Worm (Caenorhabditis elegans) whole organism, mixed stage, embryonic: ENCODE data around the gene D2063.1.
A peak's percentile ranks its signal among the peaks of the same experiment; 100 is the strongest.

Experiments used
- M03D4.4 ChIP-seq: sonication (generic microtip); optimal IDR thresholded peaks from 2 replicates; lab custom pipeline; 2017; ENCODE audit warnings: mild to moderate bottlenecking, missing genetic modification characterization, missing compliant biosample characterization
- ceh-39 ChIP-seq: fragments of 150-350 bp; optimal IDR thresholded peaks from 2 replicates; lab custom pipeline; 2014; ENCODE audit warnings: missing biosample characterization, missing genetic modification characterization
- ceh-43 ChIP-seq: fragments of 200-800 bp; sonication (Bioruptor generic); optimal IDR thresholded peaks from 2 replicates; lab custom pipeline; 2018; ENCODE audit warnings: mild to moderate bottlenecking, missing genetic modification characterization, moderate library complexity, missing compliant biosample characterization
- ceh-83 ChIP-seq: fragments of 200-800 bp; sonication (Bioruptor generic); optimal IDR thresholded peaks from 2 replicates; lab custom pipeline; 2018; ENCODE audit warnings: mild to moderate bottlenecking, missing genetic modification characterization, missing compliant biosample characterization
- ces-1 ChIP-seq: fragments of 150-350 bp; optimal IDR thresholded peaks from 2 replicates; lab custom pipeline; 2014; ENCODE audit warnings: missing biosample characterization, missing genetic modification reagents, missing genetic modification characterization
- cnd-1 ChIP-seq: fragments of 200-800 bp; sonication (Bioruptor generic); optimal IDR thresholded peaks from 2 replicates; lab custom pipeline; 2018; ENCODE audit warnings: mild to moderate bottlenecking, missing genetic modification characterization, missing compliant biosample characterization
- drap-1 ChIP-seq: fragments of 200-800 bp; sonication (Bioruptor generic); optimal IDR thresholded peaks from 3 replicates; lab custom pipeline; 2018; ENCODE audit warnings: mild to moderate bottlenecking, missing genetic modification characterization, missing compliant biosample characterization
- elt-1 ChIP-seq: sonication (generic microtip); optimal IDR thresholded peaks from 2 replicates; lab custom pipeline; 2017; ENCODE audit warnings: missing genetic modification characterization, mild to moderate bottlenecking, missing compliant biosample characterization, antibody characterized with exemption, moderate library complexity, borderline replicate concordance; ENCODE audit not compliant: insufficient read depth
- flh-1 ChIP-seq: fragments of 200-800 bp; sonication (Bioruptor generic); optimal IDR thresholded peaks from 2 replicates; lab custom pipeline; 2018; ENCODE audit warnings: mild to moderate bottlenecking, missing genetic modification characterization, moderate library complexity, missing compliant biosample characterization
- hlh-1 ChIP-seq: fragments of 150-350 bp; optimal IDR thresholded peaks from 2 replicates; lab custom pipeline; 2014; ENCODE audit warnings: missing biosample characterization, missing genetic modification reagents, missing genetic modification characterization
- lin-13 ChIP-seq: fragments of 150-350 bp; optimal IDR thresholded peaks from 2 replicates; lab custom pipeline; 2014; ENCODE audit warnings: missing biosample characterization, missing genetic modification characterization
- lsy-2 ChIP-seq: fragments of 150-350 bp; optimal IDR thresholded peaks from 2 replicates; lab custom pipeline; 2014; ENCODE audit warnings: missing biosample characterization, missing genetic modification characterization
- mab-5 ChIP-seq: fragments of 150-350 bp; optimal IDR thresholded peaks from 2 replicates; lab custom pipeline; 2014; ENCODE audit warnings: missing biosample characterization, missing genetic modification characterization
- mep-1 ChIP-seq: fragments of 150-350 bp; optimal IDR thresholded peaks from 2 replicates; lab custom pipeline; 2017; ENCODE audit warnings: missing biosample characterization, missing genetic modification reagents, missing genetic modification characterization, inconsistent platforms
- nhr-12 ChIP-seq: fragments of 150-350 bp; optimal IDR thresholded peaks from 2 replicates; lab custom pipeline; 2014; ENCODE audit warnings: missing biosample characterization, missing genetic modification characterization
- nhr-2 ChIP-seq: fragments of 150-350 bp; optimal IDR thresholded peaks from 2 replicates; lab custom pipeline; 2014; ENCODE audit warnings: missing biosample characterization, missing genetic modification characterization
- nhr-237 ChIP-seq: fragments of 150-350 bp; optimal IDR thresholded peaks from 2 replicates; lab custom pipeline; 2014; ENCODE audit warnings: missing biosample characterization, missing genetic modification characterization
- nhr-76 ChIP-seq: sonication (generic microtip); optimal IDR thresholded peaks from 2 replicates; lab custom pipeline; 2017; ENCODE audit warnings: missing biosample characterization, missing genetic modification characterization
- pha-4 ChIP-seq: fragments of 150-350 bp; optimal IDR thresholded peaks from 2 replicates; lab custom pipeline; 2018; ENCODE audit warnings: missing biosample characterization, missing genetic modification reagents, missing genetic modification characterization
- sem-2 ChIP-seq: fragments of 200-800 bp; sonication (Bioruptor generic); optimal IDR thresholded peaks from 2 replicates; lab custom pipeline; 2018; ENCODE audit warnings: mild to moderate bottlenecking, missing genetic modification characterization, missing compliant biosample characterization
- snpc-4 ChIP-seq: fragments of 150-350 bp; optimal IDR thresholded peaks from 2 replicates; lab custom pipeline; 2014; ENCODE audit warnings: missing biosample characterization, missing genetic modification characterization
- sptf-1 ChIP-seq: sonication (generic microtip); optimal IDR thresholded peaks from 2 replicates; lab custom pipeline; 2017; ENCODE audit warnings: mild to moderate bottlenecking, missing genetic modification characterization, moderate library complexity, missing compliant biosample characterization
- tbx-8 ChIP-seq: fragments of 200-800 bp; sonication (Bioruptor generic); optimal IDR thresholded peaks from 2 replicates; lab custom pipeline; 2018; ENCODE audit warnings: mild to moderate bottlenecking, missing genetic modification characterization, moderate library complexity, missing compliant biosample characterization
- unc-120 ChIP-seq: sonication (generic microtip); optimal IDR thresholded peaks from 2 replicates; lab custom pipeline; 2017; ENCODE audit warnings: missing genetic modification characterization, missing compliant biosample characterization; ENCODE audit not compliant: poor library complexity, severe bottlenecking
- unc-62 ChIP-seq: fragments of 150-350 bp; optimal IDR thresholded peaks from 2 replicates; lab custom pipeline; 2014; ENCODE audit warnings: missing biosample characterization, missing genetic modification reagents, missing genetic modification characterization
- zip-8 ChIP-seq: fragments of 150-350 bp; optimal IDR thresholded peaks from 2 replicates; lab custom pipeline; 2014; ENCODE audit warnings: missing biosample characterization, missing genetic modification characterization

Gene D2063.1

DNA sequence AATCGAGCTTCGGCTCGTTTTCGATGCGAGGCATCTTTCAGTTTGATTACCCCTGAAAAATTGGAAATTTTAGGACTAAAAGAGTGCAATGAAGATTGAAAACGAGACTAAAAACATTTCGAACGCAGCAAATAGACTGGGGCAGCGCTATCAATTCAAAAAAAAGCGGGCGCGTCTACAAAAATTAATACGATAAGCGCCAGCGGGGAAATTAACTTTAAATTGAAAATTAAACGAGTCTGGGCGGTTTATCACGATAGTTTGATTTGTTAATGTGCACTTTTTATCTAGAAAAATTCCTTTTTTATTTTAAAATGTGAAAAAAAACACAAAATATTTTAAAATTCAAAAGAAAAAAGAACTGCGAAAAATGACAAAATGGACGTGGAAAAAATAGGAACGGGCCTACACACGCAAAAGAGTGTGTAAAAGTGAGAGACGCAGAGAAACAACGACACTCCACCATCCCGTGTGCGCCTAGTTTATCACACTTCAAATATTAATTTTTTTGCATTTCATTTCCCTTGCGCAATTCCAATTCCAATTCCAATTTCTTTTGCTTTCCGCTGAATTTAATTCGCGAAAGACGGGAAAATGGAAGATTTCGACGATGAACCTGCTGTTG, 44.5 kb downstream of the D2063.1 start, which contains the start of the genes gmpr-1 and fipp-1:
TSS of gene gmpr-1 (minus strand) at position 75 of the 625 bp plus-strand sequence.
TSS of gene fipp-1 (plus strand) at position 499 of the 625 bp plus-strand sequence.
- TF ChIP-seq pha-4 (tag; lab: Kevin White, UChicago) (peak; percentile 42), unc-120 (tag; lab: Kevin White, UChicago) (no peak), hlh-1 (tag; lab: Kevin White, UChicago) (no peak), M03D4.4 (no peak), tbx-8 (GFP tag; lab: Kevin White, UChicago) (no peak), mep-1 (tag; lab: Kevin White, UChicago) (peak; percentile 54), lsy-2 (tag; lab: Kevin White, UChicago) (peak; percentile 15), sptf-1 (tag; lab: Kevin White, UChicago) (no peak), zip-8 (tag; lab: Kevin White, UChicago) (peak; percentile 0), unc-62 (GFP tag; lab: Kevin White, UChicago) (no peak), ces-1 (GFP tag; lab: Kevin White, UChicago) (peak; percentile 46)

DNA sequence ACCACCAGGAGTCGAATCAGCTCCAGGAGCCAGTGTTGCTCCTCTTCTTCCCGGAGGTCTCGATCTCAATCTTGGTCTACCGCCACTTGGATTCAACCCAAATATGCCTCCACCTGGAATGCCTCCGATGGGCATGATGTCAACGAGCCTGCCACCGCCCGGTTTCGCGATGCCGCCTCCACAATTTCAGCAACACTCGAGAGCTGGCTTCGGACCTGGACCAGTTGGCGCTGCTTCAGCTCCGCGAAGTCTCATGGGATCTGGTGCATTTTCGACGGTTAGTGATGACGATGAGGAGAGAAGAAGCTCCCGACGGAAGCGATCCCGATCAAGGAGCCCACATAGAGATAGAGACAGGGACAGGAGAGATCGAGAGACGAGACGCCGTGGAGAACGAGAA, 46.1 kb downstream of the D2063.1 start:
- TF ChIP-seq unc-62 (GFP tag; lab: Kevin White, UChicago) (no peak), nhr-12 (tag; lab: Kevin White, UChicago) (no peak), mab-5 (tag; lab: Kevin White, UChicago) (no peak), snpc-4 (tag; lab: Kevin White, UChicago) (no peak), pha-4 (tag; lab: Kevin White, UChicago) (no peak)

DNA sequence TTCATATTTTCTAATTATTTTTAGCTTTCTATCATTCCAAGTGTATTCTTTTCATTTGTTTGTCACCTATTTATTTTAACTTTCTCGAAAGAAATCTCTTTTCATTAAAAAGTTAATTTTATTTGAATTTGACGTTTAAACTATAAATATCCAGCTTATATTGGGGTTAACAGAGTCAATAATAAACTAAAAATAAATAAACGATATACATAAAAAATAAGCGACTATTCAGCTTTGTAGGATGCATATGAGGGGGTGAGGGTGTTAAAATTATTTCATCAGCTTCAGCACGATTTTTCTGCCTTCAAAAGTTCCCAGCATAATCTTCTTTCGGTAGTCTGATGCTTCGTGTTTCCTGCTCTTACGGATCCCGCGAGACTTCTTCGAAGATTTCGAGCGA, 46.7 kb downstream of the D2063.1 start:
- TF ChIP-seq lin-13 (tag; lab: Kevin White, UChicago) = no peak
- TF ChIP-seq sptf-1 (tag; lab: Kevin White, UChicago) = no peak
- TF ChIP-seq cnd-1 (tag; lab: Kevin White, UChicago) = no peak
- no peak for TF ChIP-seq nhr-76
- TF ChIP-seq lsy-2 (tag; lab: Kevin White, UChicago) = no peak
- no peak for TF ChIP-seq nhr-2
- TF ChIP-seq ceh-43 = no peak
- TF ChIP-seq ceh-39 (tag; lab: Kevin White, UChicago) = no peak
- no peak for TF ChIP-seq unc-62 (GFP tag; lab: Kevin White, UChicago)
- TF ChIP-seq nhr-237 (tag; lab: Kevin White, UChicago) = no peak
- TF ChIP-seq mab-5 (tag; lab: Kevin White, UChicago) = no peak
- no peak for TF ChIP-seq zip-8 (tag; lab: Kevin White, UChicago)
- TF ChIP-seq ces-1 (GFP tag; lab: Kevin White, UChicago) = no peak
- TF ChIP-seq ceh-83 (GFP tag; lab: Kevin White, UChicago) = no peak
- TF ChIP-seq unc-120 (tag; lab: Kevin White, UChicago) = no peak

DNA sequence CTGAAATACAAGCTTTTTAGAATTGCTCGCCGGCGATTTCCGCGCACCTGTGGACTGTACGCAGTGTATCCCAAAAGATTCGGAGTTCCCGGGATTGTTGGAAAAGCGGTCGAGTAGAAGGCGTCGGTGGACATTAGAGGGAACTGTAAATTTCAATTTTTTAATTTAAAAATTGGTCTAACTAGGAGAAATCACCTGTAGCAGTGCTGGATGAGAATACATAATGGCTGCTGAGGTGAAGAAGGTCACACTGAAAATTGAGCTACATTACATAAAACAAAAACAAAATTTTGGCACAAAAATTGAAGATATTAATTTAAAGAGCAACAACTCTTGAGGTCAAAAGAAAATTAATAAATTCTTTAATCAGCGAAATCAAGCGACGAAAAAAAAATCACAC, 47.7 kb downstream of the D2063.1 start, which contains the start of gene neg-1:
TSS of gene neg-1 (minus strand) at position 250 of the 400 bp plus-strand sequence.
- no peak for TF ChIP-seq M03D4.4
- no peak for TF ChIP-seq lin-13 (tag; lab: Kevin White, UChicago)
- no peak for TF ChIP-seq snpc-4 (tag; lab: Kevin White, UChicago)
- TF ChIP-seq ceh-83 (GFP tag; lab: Kevin White, UChicago) = no peak
- TF ChIP-seq mab-5 (tag; lab: Kevin White, UChicago) = no peak
- TF ChIP-seq flh-1 (GFP tag; lab: Kevin White, UChicago) = no peak
- no peak for TF ChIP-seq nhr-76

- TF ChIP-seq unc-62 (GFP tag; lab: Kevin White, UChicago) (no peak), tbx-8 (GFP tag; lab: Kevin White, UChicago) (no peak), drap-1 (GFP tag; lab: Kevin White, UChicago) (no peak)
Observed at ce11 chrV:4375807-4376564, 49.1 kb downstream of the D2063.1 start, which contains the start of gene F32D1.7. Gene F32D1.7, minus strand, starts transcription at chrV:4376173.

DNA sequence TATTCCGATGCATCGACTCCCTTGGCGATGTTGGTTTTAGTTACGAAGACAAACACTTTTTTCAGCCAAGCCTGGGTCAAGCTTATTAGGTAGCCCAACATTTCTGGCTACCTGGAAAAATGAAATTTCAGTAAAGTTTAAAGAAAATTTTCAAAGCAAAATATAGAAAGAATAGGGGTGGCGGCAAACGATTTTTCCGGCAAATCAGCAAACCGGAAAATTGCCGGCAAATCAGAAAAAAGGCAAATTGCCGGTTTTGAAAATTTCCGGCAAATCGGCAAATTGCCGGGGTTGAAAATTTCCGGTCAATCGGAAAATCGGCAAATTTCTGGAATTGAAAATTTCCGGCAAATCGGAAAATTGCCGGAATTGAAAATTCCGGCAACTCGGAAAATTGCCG, 50.7 kb downstream of the D2063.1 start, which contains the start of gene F32D1.8:
TSS of gene F32D1.8 (minus strand) at position 101 of the 400 bp plus-strand sequence.
- TF ChIP-seq snpc-4 (tag; lab: Kevin White, UChicago) (no peak), elt-1 (tag; lab: Kevin White, UChicago) (no peak), unc-120 (tag; lab: Kevin White, UChicago) (no peak), sptf-1 (tag; lab: Kevin White, UChicago) (no peak), nhr-12 (tag; lab: Kevin White, UChicago) (no peak), cnd-1 (tag; lab: Kevin White, UChicago) (no peak), zip-8 (tag; lab: Kevin White, UChicago) (no peak), lin-13 (tag; lab: Kevin White, UChicago) (no peak), nhr-76 (no peak), ceh-83 (GFP tag; lab: Kevin White, UChicago) (no peak), sem-2 (GFP tag; lab: Kevin White, UChicago) (no peak)
- TF ChIP-seq, all 35 proteins: peak for 0
